Fruit fly (Drosophila melanogaster): ENCODE results near the gene CG4053.

CG4053 gene

dm6 chr3R:17151376-17152026, 19.5 kb upstream of the CG4053 start, which contains the start of gene CG5292 (continued):
- TF ChIP-seq row (GFP tag; IDR thresholded peaks at IDR 0.05) (peak; percentile 89), Camta (GFP tag; optimal IDR thresholded peaks at IDR 0.05) (peak; percentile 22), CG12391 (tag; optimal IDR thresholded peaks at IDR 0.05) (peak; percentile 58), CG18599 (GFP tag; optimal IDR thresholded peaks at IDR 0.05) (peak; percentile 59), pzg (GFP tag; optimal IDR thresholded peaks at IDR 0.05) (peak; percentile 65), CG5953 (GFP tag; IDR thresholded peaks at IDR 0.05) (0 out of 2 replicates have a peak, but pooled peaks have one; percentile 28), gcm (GFP tag; optimal IDR thresholded peaks at IDR 0.05) (no peak), CG17802 (tag; optimal IDR thresholded peaks at IDR 0.05) (no peak), Eip74EF (GFP tag; optimal IDR thresholded peaks at IDR 0.05) (no peak), CG1024 (GFP tag; IDR thresholded peaks at IDR 0.05) (peak; percentile 42; the same call in 1 of the 2 replicates), CG1792 (GFP tag; optimal IDR thresholded peaks at IDR 0.05) (no peak), lmd (GFP tag; IDR thresholded peaks at IDR 0.05) (peak; percentile 42; the same call in 1 of the 2 replicates), ssp (GFP tag; IDR thresholded peaks at IDR 0.05) (0 out of 2 replicates have a peak, but pooled peaks have one; percentile 22), tll (GFP tag; optimal IDR thresholded peaks at IDR 0.05) (peak in 1 of 2 experiments; percentile 91), dm (GFP tag; optimal IDR thresholded peaks at IDR 0.05) (peak; percentile 78), trh (GFP tag; optimal IDR thresholded peaks at IDR 0.05) (peak; percentile 21), dpn (GFP tag; optimal IDR thresholded peaks at IDR 0.05) (peak; percentile 42 to 67), CG18619 (GFP tag; optimal IDR thresholded peaks at IDR 0.05) (peak; percentile 23), CG11398 (GFP tag; optimal IDR thresholded peaks at IDR 0.05) (no peak), CG30403 (GFP tag; optimal IDR thresholded peaks at IDR 0.05) (peak; percentile 59), fd96Cb (tag; optimal IDR thresholded peaks at IDR 0.05) (no peak), CG6683 (GFP tag; optimal IDR thresholded peaks at IDR 0.05) (no peak), Ssrp (tag; optimal IDR thresholded peaks at IDR 0.05) (no peak), pfk (GFP tag; optimal IDR thresholded peaks at IDR 0.05) (no peak), kah (GFP tag; optimal IDR thresholded peaks at IDR 0.05) (peak; percentile 58), danr (GFP tag; IDR thresholded peaks at IDR 0.05) (no peak), kay (GFP tag; optimal IDR thresholded peaks at IDR 0.05) (no peak), CG17328 (GFP tag; IDR thresholded peaks at IDR 0.05) (peak; percentile 58), luna (GFP tag; optimal IDR thresholded peaks at IDR 0.05) (no peak), az2 (GFP tag; optimal IDR thresholded peaks at IDR 0.05) (peak; percentile 56), gem (tag; optimal IDR thresholded peaks at IDR 0.05) (no peak), scrt (GFP tag; optimal IDR thresholded peaks at IDR 0.05) (peak; percentile 61), CG17359 (tag; optimal IDR thresholded peaks at IDR 0.05) (no peak), Stat92E (GFP tag; optimal IDR thresholded peaks at IDR 0.05) (no peak), Oaz (GFP tag; IDR thresholded peaks at IDR 0.05) (no peak), CG13287 (GFP tag; IDR thresholded peaks at IDR 0.05; ENCODE audit: partially characterized antibody) (peak; percentile 71), eve (GFP tag; optimal IDR thresholded peaks at IDR 0.05) (no peak), sqz (GFP tag; optimal IDR thresholded peaks at IDR 0.05) (no peak), Bdp1 (GFP tag; optimal IDR thresholded peaks at IDR 0.05) (peak; percentile 9), CG15011 (GFP tag; optimal IDR thresholded peaks at IDR 0.05) (no peak), PHDP (tag; optimal IDR thresholded peaks at IDR 0.05) (no peak), seq (GFP tag; IDR thresholded peaks at IDR 0.05) (peak; percentile 34; the same call in 1 of the 2 replicates), crp (GFP tag; optimal IDR thresholded peaks at IDR 0.05) (peak; percentile 89 to 98), Atf6 (GFP tag; IDR thresholded peaks at IDR 0.05) (no peak; the same call in 1 of the 2 replicates), D (optimal IDR thresholded peaks at IDR 0.05) (no peak), D (GFP tag; optimal IDR thresholded peaks at IDR 0.05) (peak; percentile 39), fd3F (GFP tag; optimal IDR thresholded peaks at IDR 0.05) (peak; percentile 15), ase (GFP tag; IDR thresholded peaks at IDR 0.05) (no peak), CG6175 (GFP tag; IDR thresholded peaks at IDR 0.05) (no peak)

Data from whole organism, embryonic.